Worm (Caenorhabditis elegans): ENCODE measurements around the gene pezo-1.

The pezo-1 gene

ce11 chrIV:9366411-9366810 is at the start of gene pezo-1:
pezo-1 (minus strand) TSS chrIV:9366511.
- TF ChIP-seq unc-62 (GFP tag; optimal IDR thresholded peaks at IDR 0.05): no peak

ce11 chrIV:9408004-9408403 is 41.7 kb upstream of the pezo-1 start, which contains the start of gene F56D5.5:
F56D5.5 (minus strand) TSS chrIV:9408104.
- TF ChIP-seq unc-62 (GFP tag; optimal IDR thresholded peaks at IDR 0.05): no peak

- TF ChIP-seq unc-62 (GFP tag; optimal IDR thresholded peaks at IDR 0.05): no peak
These were observed 37.6 kb upstream of the pezo-1 start for ce11 chrIV:9403761-9404420.

DNA sequence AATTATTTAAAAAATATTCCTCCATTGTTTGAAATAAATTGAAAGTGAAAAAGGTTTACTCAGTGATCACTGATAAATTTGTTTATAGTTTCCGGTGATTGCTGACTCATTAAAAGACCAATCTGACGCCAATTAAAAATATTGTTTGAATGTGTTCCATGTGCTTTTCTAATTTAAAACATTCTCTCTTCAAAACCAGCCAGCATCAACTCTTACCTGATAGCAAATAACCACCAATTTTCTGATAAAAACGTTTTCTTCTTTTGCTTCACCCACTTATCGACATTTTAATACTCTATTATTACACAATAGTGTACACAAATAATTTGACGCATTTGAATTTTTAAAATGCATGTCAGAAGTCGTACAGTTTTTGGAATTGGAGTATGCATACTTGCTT is 35.4 kb upstream of the pezo-1 start, which contains the start of gene F56D5.6:
Gene F56D5.6, plus strand, starts transcription at position 208 of the 400 bp plus-strand sequence.
- no peak for TF ChIP-seq unc-62 (GFP tag; optimal IDR thresholded peaks at IDR 0.05)

ce11 chrIV:9398512-9398911 is 32.2 kb upstream of the pezo-1 start, which contains the start of gene F56D5.2:
F56D5.2 (minus strand) TSS chrIV:9398612.
- TF ChIP-seq unc-62 (GFP tag; optimal IDR thresholded peaks at IDR 0.05): no peak

DNA sequence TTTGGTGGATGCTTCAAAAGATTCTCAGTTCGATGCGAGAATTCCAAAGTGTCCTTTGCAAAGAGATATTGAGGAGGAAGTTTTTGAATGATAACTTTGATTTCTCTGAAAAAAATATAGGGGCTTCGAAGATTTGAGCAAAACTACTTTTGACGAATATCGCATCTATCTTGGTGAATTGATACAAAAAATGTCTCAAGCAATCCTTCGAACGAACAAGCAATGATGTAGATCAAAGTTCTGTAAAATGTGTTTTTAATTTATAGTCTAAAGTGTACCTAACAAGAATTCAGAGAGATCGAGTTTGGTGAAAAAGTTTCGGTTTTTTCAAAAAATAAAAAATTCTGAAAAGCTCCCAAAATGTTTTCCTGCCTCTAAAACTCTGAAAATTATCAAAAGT is 31.0 kb upstream of the pezo-1 start, which contains the start of gene F56D5.3:
Gene F56D5.3, plus strand, starts transcription at position 301 of the 400 bp plus-strand sequence.
- TF ChIP-seq unc-62 (GFP tag; optimal IDR thresholded peaks at IDR 0.05): no peak

ce11 chrIV:9396118-9396517 is 29.8 kb upstream of the pezo-1 start, which contains the start of gene col-121:
col-121 (minus strand) TSS chrIV:9396218.
- no peak for TF ChIP-seq unc-62 (GFP tag; optimal IDR thresholded peaks at IDR 0.05)

- no peak for TF ChIP-seq unc-62 (GFP tag; optimal IDR thresholded peaks at IDR 0.05)
These were observed 19.7 kb upstream of the pezo-1 start, which contains the start of gene daf-15 for ce11 chrIV:9386038-9386437. daf-15 (plus strand) TSS chrIV:9386208.

DNA sequence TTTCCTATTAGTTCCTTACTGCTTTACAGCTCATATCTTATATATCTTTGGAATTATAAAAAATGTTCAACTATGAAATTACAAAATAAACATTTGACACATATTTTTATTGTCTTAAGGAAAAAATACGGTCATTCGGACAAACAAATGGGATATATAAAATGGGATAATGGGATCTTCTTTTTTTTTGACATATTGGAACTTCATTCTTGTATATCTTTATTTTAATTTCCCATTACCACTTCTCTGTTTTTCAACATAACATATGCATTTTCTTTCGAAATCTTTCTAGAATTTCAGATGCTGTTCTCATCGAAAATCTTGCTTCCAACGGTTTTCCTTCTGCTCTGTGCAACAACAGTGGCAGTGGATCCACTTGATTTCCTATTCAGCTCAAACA is 18.5 kb upstream of the pezo-1 start, which contains the start of gene C10C5.7:
Gene C10C5.7, plus strand, starts transcription at position 301 of the 400 bp plus-strand sequence.
- TF ChIP-seq unc-62 (GFP tag; optimal IDR thresholded peaks at IDR 0.05): no peak

ce11 chrIV:9381136-9381535 is 14.8 kb upstream of the pezo-1 start, which contains the start of gene C10C5.5:
C10C5.5 (plus strand) TSS chrIV:9381436.
- TF ChIP-seq unc-62 (GFP tag; optimal IDR thresholded peaks at IDR 0.05): no peak

DNA sequence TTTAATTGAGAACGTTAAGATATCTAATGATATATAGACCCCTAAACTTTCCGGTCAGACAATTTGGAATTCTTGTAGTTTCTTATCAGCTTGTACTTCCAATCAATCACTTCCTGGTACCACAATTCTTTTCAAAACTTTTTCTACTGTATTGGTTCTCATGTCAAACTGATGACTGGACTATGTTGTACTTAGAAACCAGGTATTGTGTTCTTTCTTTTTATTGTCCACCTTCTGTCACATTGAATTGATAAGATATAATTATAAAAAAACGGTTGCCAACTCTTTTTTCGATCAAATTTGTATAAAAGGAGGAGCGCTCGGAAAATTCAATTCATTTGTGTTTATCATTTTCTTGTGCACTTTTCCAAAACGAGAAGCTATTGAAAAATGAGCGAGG is 12.0 kb upstream of the pezo-1 start, which contains the start of gene C10C5.4:
Gene C10C5.4, plus strand, starts transcription at position 281 of the 400 bp plus-strand sequence.
- TF ChIP-seq unc-62 (GFP tag; optimal IDR thresholded peaks at IDR 0.05): no peak

DNA sequence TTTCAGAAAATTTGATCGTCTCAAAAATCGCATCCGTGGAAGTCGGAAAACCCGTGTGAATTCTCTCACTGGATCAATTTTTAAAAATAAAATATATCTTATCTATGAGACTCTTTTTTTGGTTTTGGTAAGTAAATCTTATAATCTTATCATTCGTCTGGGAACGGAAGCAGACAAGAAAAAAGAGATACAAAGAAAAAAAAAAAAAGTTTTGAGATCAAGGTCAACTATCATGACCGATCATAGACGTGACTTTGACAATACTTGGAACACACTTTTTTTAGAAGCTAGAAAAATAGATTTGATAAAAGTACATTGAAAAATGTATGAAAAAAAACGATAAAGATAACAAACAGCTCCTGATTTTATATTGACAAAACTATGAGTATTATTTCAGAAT is 10.2 kb upstream of the pezo-1 start:
- TF ChIP-seq unc-62 (GFP tag; optimal IDR thresholded peaks at IDR 0.05): no peak

ce11 chrIV:9374529-9374928 is 8.2 kb upstream of the pezo-1 start, which contains the start of gene C10C5.3:
C10C5.3 (plus strand) TSS chrIV:9374829.
- no peak for TF ChIP-seq unc-62 (GFP tag; optimal IDR thresholded peaks at IDR 0.05)

ce11 chrIV:9371126-9371525 is 4.8 kb upstream of the pezo-1 start, which contains the start of gene fbxc-58:
fbxc-58 (plus strand) TSS chrIV:9371508.
- TF ChIP-seq unc-62 (GFP tag; optimal IDR thresholded peaks at IDR 0.05): no peak

DNA sequence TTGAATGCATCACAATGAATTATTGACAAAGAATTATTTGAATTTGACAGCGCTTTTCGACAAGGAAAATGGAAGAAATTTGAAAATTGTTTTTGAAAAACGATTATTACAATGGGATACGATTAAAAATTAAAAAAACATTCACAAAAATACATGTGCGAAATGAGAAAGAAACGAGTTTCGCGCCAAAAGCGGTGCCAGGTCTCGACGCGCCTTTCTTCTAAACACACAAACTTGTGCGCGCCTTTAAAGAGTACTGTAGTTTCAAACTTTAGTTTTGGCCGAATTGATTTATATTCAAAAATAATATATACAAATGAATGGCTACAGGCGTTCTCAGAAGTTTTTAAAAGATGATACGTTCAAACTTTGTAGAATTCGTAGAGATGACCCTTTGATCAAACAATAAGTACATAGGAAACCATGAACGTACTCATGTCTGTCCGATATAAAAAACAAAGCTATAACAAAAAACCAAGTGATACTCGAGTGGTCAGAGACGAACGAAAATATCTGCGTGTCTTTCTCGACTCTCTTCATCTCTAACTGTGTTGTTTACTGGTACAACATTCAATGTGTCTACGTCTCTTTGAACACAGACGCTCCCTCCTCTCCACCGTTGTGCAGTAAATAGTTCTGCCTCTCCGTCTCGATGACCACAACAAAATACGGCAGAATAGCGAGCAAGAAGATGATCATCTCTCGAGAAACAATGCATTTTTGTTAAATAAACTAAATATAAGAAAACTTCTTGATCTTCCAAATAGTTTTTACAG is 1.7 kb upstream of the pezo-1 start:
- TF ChIP-seq unc-62 (GFP tag; optimal IDR thresholded peaks at IDR 0.05): no peak

DNA sequence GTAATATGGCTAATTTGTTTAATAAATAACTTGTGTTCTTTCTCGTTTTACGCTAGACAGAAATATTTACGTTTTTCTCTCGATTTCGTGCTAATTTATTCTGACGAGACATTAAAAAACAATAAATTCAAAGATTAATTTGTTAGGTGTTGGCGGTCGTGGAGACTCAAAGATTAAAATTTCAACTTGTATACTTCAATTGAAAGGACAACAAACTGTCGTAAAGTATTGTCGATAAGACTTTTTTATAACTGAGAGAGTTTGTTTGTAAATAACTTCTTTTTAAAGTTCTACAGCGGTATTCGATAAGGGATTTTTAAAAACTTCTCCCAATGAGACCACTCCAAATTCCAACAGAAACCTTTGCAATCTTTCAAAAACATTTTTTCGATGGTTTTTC is 12.6 kb downstream of the pezo-1 start:
- TF ChIP-seq unc-62 (GFP tag; optimal IDR thresholded peaks at IDR 0.05): no peak

Measured in whole organism, dauer.